Worm (Caenorhabditis elegans): Measurements from ENCODE around the gene AH9.6.

DNA sequence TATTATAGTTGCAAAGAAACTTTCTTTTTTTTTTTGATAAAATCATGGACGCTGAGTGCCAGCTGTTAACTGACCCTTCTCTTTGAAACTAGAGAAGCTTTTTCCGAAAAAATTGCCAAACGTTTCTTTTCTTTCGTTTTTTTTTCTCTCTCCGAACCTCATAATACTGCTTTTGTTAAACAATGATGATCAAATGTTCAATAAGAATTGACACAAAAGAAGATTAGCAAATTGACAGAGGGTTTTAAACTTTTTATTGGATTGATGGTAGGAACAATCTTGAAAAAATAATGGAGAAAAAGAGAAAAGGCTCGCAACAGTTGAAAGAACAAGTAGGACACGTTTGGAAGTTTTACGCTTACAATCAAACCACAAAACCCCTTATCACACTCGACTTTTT, 47.1 kb downstream of the AH9.6 start, which contains the start of gene hex-1:
- TF ChIP-seq W03F9.2 (tag; optimal IDR thresholded peaks at IDR 0.05): no peak
- no peak for TF ChIP-seq dao-5 (tag; optimal IDR thresholded peaks at IDR 0.05)
